Fruit fly (Drosophila melanogaster): Measurements from ENCODE around the gene CG9588.

The CG9588 gene

DNA sequence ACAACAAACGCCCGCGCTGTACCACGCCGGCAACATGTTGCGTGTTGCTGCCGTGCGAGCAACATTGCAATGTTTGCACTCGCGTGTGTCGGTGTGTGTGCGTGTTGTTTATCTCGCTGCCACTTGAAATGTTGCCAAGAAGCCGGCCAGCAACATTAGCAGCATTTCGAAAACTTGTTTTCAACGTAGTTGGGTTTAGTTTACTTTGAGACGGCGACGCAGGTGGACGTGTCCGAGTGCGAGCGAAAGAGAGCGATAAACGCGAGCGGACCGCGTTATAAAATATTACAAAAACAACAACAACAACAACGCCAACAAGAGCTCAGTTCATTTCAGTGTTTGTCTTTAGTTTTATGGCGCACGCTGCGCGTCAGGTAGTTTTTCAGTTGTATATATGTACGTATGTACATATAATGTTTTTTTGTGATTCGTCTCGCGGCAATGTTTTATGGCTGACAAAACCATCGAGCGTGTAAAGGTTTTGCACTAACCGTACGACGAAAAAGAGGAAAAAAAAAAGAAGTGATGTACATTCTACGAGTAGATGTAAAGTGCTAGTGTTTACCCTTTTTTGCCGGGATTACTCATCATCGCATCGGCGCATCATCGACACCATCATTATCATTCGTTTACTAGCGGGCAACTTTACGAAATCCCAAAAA lies 38.7 kb upstream of the CG9588 start, which contains the start of gene kmr (continued):
- TF ChIP-seq Ada2b (GFP tag; IDR thresholded peaks at IDR 0.05) (no peak), CG1024 (GFP tag; IDR thresholded peaks at IDR 0.05) (no peak), Deaf1 (tag; optimal IDR thresholded peaks at IDR 0.05) (peak; percentile 62), pros (GFP tag; optimal IDR thresholded peaks at IDR 0.05) (peak; percentile 72), CG10321 (GFP tag; IDR thresholded peaks at IDR 0.05) (no peak), CG11398 (GFP tag; optimal IDR thresholded peaks at IDR 0.05) (no peak), CG1647 (GFP tag; optimal IDR thresholded peaks at IDR 0.05) (no peak), CG7987 (GFP tag; optimal IDR thresholded peaks at IDR 0.05) (peak; percentile 81), ase (GFP tag; IDR thresholded peaks at IDR 0.05) (no peak), CG7745 (tag; optimal IDR thresholded peaks at IDR 0.05) (no peak), CG8281 (tag; optimal IDR thresholded peaks at IDR 0.05) (no peak), Eip74EF (GFP tag; optimal IDR thresholded peaks at IDR 0.05) (peak in 1 of 2 experiments; percentile 36), lab (GFP tag; optimal IDR thresholded peaks at IDR 0.05) (peak; percentile 74)

- no peak for TF ChIP-seq HLH54F (GFP tag; optimal IDR thresholded peaks at IDR 0.05)
- TF ChIP-seq mld (GFP tag; IDR thresholded peaks at IDR 0.05; ENCODE audit: partially characterized antibody) = no peak
- peak; percentile 14 for TF ChIP-seq nom (GFP tag; optimal IDR thresholded peaks at IDR 0.05)
- peak; percentile 1 for TF ChIP-seq maf-S (GFP tag; optimal IDR thresholded peaks at IDR 0.05)
- TF ChIP-seq CG15011 (GFP tag; optimal IDR thresholded peaks at IDR 0.05) = no peak
- TF ChIP-seq CG3281 (GFP tag; optimal IDR thresholded peaks at IDR 0.05) = no peak
- TF ChIP-seq tap (tag; optimal IDR thresholded peaks at IDR 0.05) = no peak
- no peak for TF ChIP-seq cg (GFP tag; optimal IDR thresholded peaks at IDR 0.05)
- no peak for TF ChIP-seq jigr1 (GFP tag; IDR thresholded peaks at IDR 0.05)
- no peak for TF ChIP-seq klu (GFP tag; IDR thresholded peaks at IDR 0.05)
- no peak for TF ChIP-seq Ets97D (GFP tag; optimal IDR thresholded peaks at IDR 0.05)
- no peak for TF ChIP-seq lmd (GFP tag; IDR thresholded peaks at IDR 0.05)
- no peak for TF ChIP-seq CG4328 (GFP tag; optimal IDR thresholded peaks at IDR 0.05)
- TF ChIP-seq ase (GFP tag; IDR thresholded peaks at IDR 0.05) = no peak
- TF ChIP-seq grn (GFP tag; optimal IDR thresholded peaks at IDR 0.05) = no peak
- TF ChIP-seq Vsx1 (GFP tag; optimal IDR thresholded peaks at IDR 0.05) = no peak
- peak; percentile 71 for TF ChIP-seq Med (GFP tag)
- TF ChIP-seq Elba2 (GFP tag; optimal IDR thresholded peaks at IDR 0.05) = no peak
- no peak for TF ChIP-seq B-H1 (GFP tag; IDR thresholded peaks at IDR 0.05)
- no peak for TF ChIP-seq Sry-δ (GFP tag; optimal IDR thresholded peaks at IDR 0.05)
- TF ChIP-seq dmrt11E (tag; optimal IDR thresholded peaks at IDR 0.05) = no peak
- TF ChIP-seq run (tag; optimal IDR thresholded peaks at IDR 0.05) = no peak
- no peak for TF ChIP-seq Hey (tag; optimal IDR thresholded peaks at IDR 0.05)
- no peak for TF ChIP-seq fd96Cb (tag; optimal IDR thresholded peaks at IDR 0.05)
- no peak for TF ChIP-seq NFAT (GFP tag; IDR thresholded peaks at IDR 0.05)
- no peak for TF ChIP-seq ken (GFP tag; IDR thresholded peaks at IDR 0.05)
- TF ChIP-seq ranshi (GFP tag; IDR thresholded peaks at IDR 0.05) = no peak
- no peak for TF ChIP-seq CG12659 (GFP tag; optimal IDR thresholded peaks at IDR 0.05)
- no peak for TF ChIP-seq sug (tag; optimal IDR thresholded peaks at IDR 0.05)
- TF ChIP-seq sim (GFP tag; IDR thresholded peaks at IDR 0.05) = no peak
- no peak for TF ChIP-seq CG10267 (tag; optimal IDR thresholded peaks at IDR 0.05)
- peak; percentile 12 for TF ChIP-seq sqz (GFP tag; optimal IDR thresholded peaks at IDR 0.05)
- no peak for TF ChIP-seq da (GFP tag; optimal IDR thresholded peaks at IDR 0.05)
- TF ChIP-seq mirr (GFP tag; optimal IDR thresholded peaks at IDR 0.05) = no peak
- TF ChIP-seq nerfin-1 (tag; optimal IDR thresholded peaks at IDR 0.05) = no peak
- TF ChIP-seq dysf (GFP tag; IDR thresholded peaks at IDR 0.05) = 0 out of 3 replicates have a peak, but pooled peaks have one; percentile 11
- TF ChIP-seq Rx (GFP tag; IDR thresholded peaks at IDR 0.05) = no peak
Observed at dm6 chr3R:13713984-13714532, 37.6 kb upstream of the CG9588 start.
